Worm (Caenorhabditis elegans) whole organism, L2 larva: ENCODE results near the gene frm-3.

Experiments
- C34F6.9 ChIP-seq: fragments of 150-350 bp; optimal IDR thresholded peaks from 2 replicates; lab custom pipeline; 2014; ENCODE audit warnings: missing biosample characterization, missing genetic modification characterization
- F13H6.1 ChIP-seq: sonication (generic microtip); optimal IDR thresholded peaks from 2 replicates; lab custom pipeline; 2016; ENCODE audit warnings: missing genetic modification characterization, missing compliant biosample characterization
- R02D3.7 ChIP-seq: fragments of 150-350 bp; optimal IDR thresholded peaks from 2 replicates; lab custom pipeline; 2014; ENCODE audit warnings: missing biosample characterization, missing genetic modification characterization
- ZK546.5 ChIP-seq: sonication (generic microtip); optimal IDR thresholded peaks from 2 replicates; lab custom pipeline; 2017; ENCODE audit warnings: missing biosample characterization, missing genetic modification characterization
- aly-2 ChIP-seq: fragments of 150-350 bp; optimal IDR thresholded peaks from 2 replicates; lab custom pipeline; 2014; ENCODE audit warnings: missing biosample characterization, missing genetic modification characterization
- ceh-16 ChIP-seq: fragments of 150-350 bp; optimal IDR thresholded peaks from 2 replicates; lab custom pipeline; 2014; ENCODE audit warnings: missing biosample characterization, missing genetic modification characterization
- ceh-82 ChIP-seq: fragments of 150-350 bp; optimal IDR thresholded peaks from 2 replicates; lab custom pipeline; 2014; ENCODE audit warnings: missing biosample characterization, missing genetic modification characterization
- crh-2 ChIP-seq: sonication (generic microtip); optimal IDR thresholded peaks from 2 replicates; lab custom pipeline; 2017; ENCODE audit warnings: missing biosample characterization, missing genetic modification characterization
- dmd-4 ChIP-seq: sonication (generic microtip); optimal IDR thresholded peaks from 2 replicates; lab custom pipeline; 2017; ENCODE audit warnings: missing biosample characterization, missing genetic modification characterization
- elt-3 ChIP-seq: sonication (generic microtip); optimal IDR thresholded peaks from 2 replicates; lab custom pipeline; 2017; ENCODE audit warnings: missing biosample characterization, missing genetic modification characterization
- fos-1 ChIP-seq: fragments of 150-350 bp; optimal IDR thresholded peaks from 2 replicates; lab custom pipeline; 2014; ENCODE audit warnings: missing biosample characterization, missing genetic modification characterization
- gmeb-1 ChIP-seq: fragments of 150-350 bp; optimal IDR thresholded peaks from 2 replicates; lab custom pipeline; 2014; ENCODE audit warnings: missing biosample characterization, missing genetic modification characterization
- lin-11 ChIP-seq: fragments of 150-350 bp; sonication (generic microtip); optimal IDR thresholded peaks from 2 replicates; lab custom pipeline; 2014; ENCODE audit warnings: missing biosample characterization, missing genetic modification characterization, inconsistent platforms, mixed read lengths
- lin-13 ChIP-seq: fragments of 150-350 bp; optimal IDR thresholded peaks from 2 replicates; lab custom pipeline; 2014; ENCODE audit warnings: missing biosample characterization, missing genetic modification reagents, missing genetic modification characterization
- lin-39 ChIP-seq: fragments of 150-350 bp; optimal IDR thresholded peaks from 2 replicates; lab custom pipeline; 2014; ENCODE audit warnings: missing biosample characterization, missing genetic modification reagents, missing genetic modification characterization
- mab-5 ChIP-seq: fragments of 150-350 bp; optimal IDR thresholded peaks from 2 replicates; lab custom pipeline; 2014; ENCODE audit warnings: missing biosample characterization, missing genetic modification characterization
- mbf-1 ChIP-seq: sonication (generic microtip); optimal IDR thresholded peaks from 2 replicates; lab custom pipeline; 2017; ENCODE audit warnings: missing biosample characterization, missing genetic modification characterization
- mdl-1 ChIP-seq, 2 experiments: fragments of 150-350 bp in 1 of 2; sonication (generic microtip) in 1 of 2; optimal IDR thresholded peaks; 2 replicates each; lab custom pipeline; 2017; ENCODE audit warnings: missing biosample characterization in 2 of 2, missing genetic modification characterization in 2 of 2
- nhr-10 ChIP-seq: sonication (generic microtip); optimal IDR thresholded peaks from 2 replicates; lab custom pipeline; 2017; ENCODE audit warnings: missing biosample characterization, missing genetic modification characterization
- nhr-11 ChIP-seq: fragments of 150-350 bp; optimal IDR thresholded peaks from 2 replicates; lab custom pipeline; 2014; ENCODE audit warnings: missing biosample characterization, missing genetic modification characterization
- nhr-129 ChIP-seq: fragments of 150-350 bp; optimal IDR thresholded peaks from 2 replicates; lab custom pipeline; 2014; ENCODE audit warnings: missing biosample characterization, missing genetic modification characterization
- nhr-23 ChIP-seq: fragments of 150-350 bp; optimal IDR thresholded peaks from 2 replicates; lab custom pipeline; 2014; ENCODE audit warnings: missing biosample characterization, missing genetic modification reagents, missing genetic modification characterization
- nhr-237 ChIP-seq: fragments of 150-350 bp; optimal IDR thresholded peaks from 2 replicates; lab custom pipeline; 2014; ENCODE audit warnings: missing biosample characterization, missing genetic modification characterization
- nhr-25 ChIP-seq: fragments of 150-350 bp; sonication (generic microtip); optimal IDR thresholded peaks from 3 replicates; lab custom pipeline; 2014; ENCODE audit warnings: missing biosample characterization, missing genetic modification characterization
- nhr-6 ChIP-seq: fragments of 150-350 bp; optimal IDR thresholded peaks from 2 replicates; lab custom pipeline; 2014; ENCODE audit warnings: missing biosample characterization, missing genetic modification characterization
- nhr-77 ChIP-seq: fragments of 150-350 bp; optimal IDR thresholded peaks from 2 replicates; lab custom pipeline; 2014; ENCODE audit warnings: missing biosample characterization, missing genetic modification characterization
- peb-1 ChIP-seq: fragments of 150-350 bp; optimal IDR thresholded peaks from 2 replicates; lab custom pipeline; 2014; ENCODE audit warnings: missing biosample characterization, missing genetic modification characterization
- sma-9 ChIP-seq, 2 experiments: fragments of 150-350 bp in 1 of 2; sonication (generic microtip) in 1 of 2; optimal IDR thresholded peaks; 2 replicates each; lab custom pipeline; 2014 to 2016; ENCODE audit warnings: missing genetic modification characterization in 2 of 2, mild to moderate bottlenecking in 1 of 2, missing biosample characterization in 1 of 2, missing compliant biosample characterization in 1 of 2, missing genetic modification reagents in 1 of 2, moderate library complexity in 1 of 2
- snpc-4 ChIP-seq: fragments of 150-350 bp; optimal IDR thresholded peaks from 2 replicates; lab custom pipeline; 2014; ENCODE audit warnings: missing biosample characterization, missing genetic modification characterization
- unc-39 ChIP-seq: fragments of 150-350 bp; optimal IDR thresholded peaks from 2 replicates; lab custom pipeline; 2014; ENCODE audit warnings: missing biosample characterization, missing genetic modification characterization
- unc-62 ChIP-seq: fragments of 150-350 bp; optimal IDR thresholded peaks from 2 replicates; lab custom pipeline; 2014; ENCODE audit warnings: missing biosample characterization, missing genetic modification reagents, missing genetic modification characterization
- zag-1 ChIP-seq: fragments of 150-350 bp; optimal IDR thresholded peaks from 2 replicates; lab custom pipeline; 2014; ENCODE audit warnings: missing biosample characterization, missing genetic modification characterization
- ztf-1 ChIP-seq: fragments of 200-800 bp; sonication (Bioruptor generic); conservative IDR thresholded peaks from 2 replicates; pipeline ENCODE4 v1.3.6; 2022; ENCODE audit warnings: missing genetic modification characterization, missing compliant biosample characterization

The frm-3 gene

DNA sequence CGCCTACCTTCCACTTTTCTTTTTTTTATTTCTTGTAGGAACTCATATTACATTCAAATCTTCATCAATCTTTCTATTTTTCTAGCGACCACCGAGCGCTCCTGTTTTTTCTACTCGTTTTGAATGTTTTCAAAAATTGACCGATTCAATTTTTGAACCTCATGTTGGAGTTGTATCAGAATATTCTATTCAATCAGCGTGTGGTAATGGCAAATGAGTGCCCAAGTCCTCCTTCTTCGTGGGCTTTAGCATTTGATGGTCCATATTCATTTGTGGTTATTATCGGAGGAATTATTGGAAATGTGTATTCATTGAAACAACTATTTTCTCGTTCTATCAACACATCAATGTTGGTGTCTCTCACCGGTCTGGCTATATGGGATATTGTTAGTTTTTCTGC lies 45.1 kb downstream of the frm-3 start, which contains the start of gene F52D10.4:
Gene F52D10.4, plus strand, starts transcription at position 84 of the 400 bp plus-strand sequence.
- no peak for TF ChIP-seq mdl-1 (tag; optimal IDR thresholded peaks at IDR 0.05; lab: Kevin White, UChicago)
- no peak for TF ChIP-seq nhr-237 (tag; lab: Kevin White, UChicago)
- no peak for TF ChIP-seq sma-9 (GFP tag; optimal IDR thresholded peaks at IDR 0.05; lab: Kevin White, UChicago)
- no peak for TF ChIP-seq sma-9 (tag; optimal IDR thresholded peaks at IDR 0.05; lab: Kevin White, UChicago)
- TF ChIP-seq ZK546.5 (tag; lab: Kevin White, UChicago) = no peak
- TF ChIP-seq, all 48 proteins: peak for 0

DNA sequence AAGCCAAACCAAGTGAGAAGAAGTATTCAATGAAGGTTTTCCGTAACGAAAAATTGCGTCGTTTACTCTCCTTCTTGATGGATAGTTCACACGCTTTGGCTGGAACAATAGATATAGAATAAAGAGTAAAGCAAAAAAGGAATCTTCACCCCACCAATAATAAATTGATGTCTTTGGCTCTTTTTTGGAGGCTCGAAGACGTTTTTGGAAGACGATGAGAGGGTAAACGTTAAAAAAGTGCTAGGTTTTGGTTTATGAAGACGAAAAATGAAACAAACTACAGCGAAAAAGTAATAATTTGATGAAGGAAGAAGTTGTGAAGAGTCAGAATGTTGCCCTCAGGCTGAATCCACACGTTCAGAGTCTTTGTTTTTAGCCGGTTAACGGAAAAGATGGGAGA lies 49.7 kb downstream of the frm-3 start, which contains the start of gene sto-3:
Gene sto-3, minus strand, starts transcription at position 101 of the 400 bp plus-strand sequence.
- no peak for TF ChIP-seq nhr-23 (tag; lab: Kevin White, UChicago)
- TF ChIP-seq ceh-16 (tag; lab: Kevin White, UChicago) = no peak
- no peak for TF ChIP-seq unc-39 (tag; lab: Kevin White, UChicago)
- TF ChIP-seq sma-9 (GFP tag; optimal IDR thresholded peaks at IDR 0.05; lab: Kevin White, UChicago) = no peak
- no peak for TF ChIP-seq sma-9 (tag; optimal IDR thresholded peaks at IDR 0.05; lab: Kevin White, UChicago)
- no peak for TF ChIP-seq lin-13 (GFP tag; lab: Kevin White, UChicago)
- TF ChIP-seq lin-11 = no peak
- TF ChIP-seq gmeb-1 (tag; lab: Kevin White, UChicago) = no peak
- no peak for TF ChIP-seq nhr-11
- no peak for TF ChIP-seq mbf-1 (tag; lab: Kevin White, UChicago)
- TF ChIP-seq nhr-6 (tag; lab: Kevin White, UChicago) = no peak
- no peak for TF ChIP-seq unc-62 (GFP tag; lab: Kevin White, UChicago)
- TF ChIP-seq nhr-237 (tag; lab: Kevin White, UChicago) = no peak
- no peak for TF ChIP-seq nhr-10 (tag; lab: Kevin White, UChicago)
- TF ChIP-seq zag-1 = no peak
- TF ChIP-seq C34F6.9 (tag; lab: Kevin White, UChicago) = no peak
- no peak for TF ChIP-seq mab-5
- no peak for TF ChIP-seq nhr-129 (tag; lab: Kevin White, UChicago)
- no peak for TF ChIP-seq nhr-77 (tag; lab: Kevin White, UChicago)
- TF ChIP-seq R02D3.7 (tag; lab: Kevin White, UChicago) = no peak

DNA sequence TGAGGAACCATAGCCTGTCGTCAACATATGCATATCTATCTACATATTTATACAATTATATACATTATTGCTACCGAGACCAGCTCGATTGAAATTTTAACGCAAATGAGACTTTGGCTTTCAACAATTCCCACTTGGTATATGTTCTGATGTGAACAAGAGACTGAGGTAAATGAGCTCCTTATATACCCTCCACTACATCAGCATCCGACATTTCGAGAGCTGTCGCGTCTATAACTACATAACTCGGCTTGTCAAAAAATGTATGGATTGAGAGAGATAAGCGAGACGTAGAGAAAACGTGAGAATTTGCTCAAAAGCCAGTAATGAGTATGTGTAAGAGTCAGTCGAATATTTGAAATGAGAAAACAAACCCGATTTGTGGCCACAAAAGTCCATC lies 51.1 kb downstream of the frm-3 start:
- TF ChIP-seq mdl-1 (tag; optimal IDR thresholded peaks at IDR 0.05; lab: Kevin White, UChicago) (no peak), snpc-4 (tag; lab: Kevin White, UChicago) (peak; percentile 79)

DNA sequence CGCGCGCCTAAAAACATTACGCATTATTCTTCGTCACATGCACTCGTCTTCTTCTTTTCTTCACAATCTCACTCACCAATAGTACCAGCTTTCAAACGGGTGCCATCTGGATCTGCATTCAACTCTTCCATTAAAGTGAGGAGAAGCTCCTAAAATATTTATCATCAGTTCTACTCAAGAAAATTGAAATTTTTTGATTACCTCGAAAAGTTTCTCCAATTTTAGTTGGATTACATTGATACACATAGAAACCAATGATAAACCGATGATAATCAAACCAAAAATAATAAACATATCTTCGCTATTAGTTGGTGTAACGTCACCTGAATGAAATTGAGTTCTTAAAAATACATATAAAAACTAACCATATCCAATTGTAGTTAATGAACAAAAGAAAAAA lies 52.3 kb downstream of the frm-3 start:
- TF ChIP-seq lin-11 (no peak), ceh-16 (tag; lab: Kevin White, UChicago) (no peak), F13H6.1 (tag; lab: Kevin White, UChicago) (no peak), gmeb-1 (tag; lab: Kevin White, UChicago) (no peak), nhr-11 (no peak), mdl-1 (tag; optimal IDR thresholded peaks at IDR 0.05; lab: Kevin White, UChicago) (no peak), aly-2 (tag; lab: Kevin White, UChicago) (no peak)

DNA sequence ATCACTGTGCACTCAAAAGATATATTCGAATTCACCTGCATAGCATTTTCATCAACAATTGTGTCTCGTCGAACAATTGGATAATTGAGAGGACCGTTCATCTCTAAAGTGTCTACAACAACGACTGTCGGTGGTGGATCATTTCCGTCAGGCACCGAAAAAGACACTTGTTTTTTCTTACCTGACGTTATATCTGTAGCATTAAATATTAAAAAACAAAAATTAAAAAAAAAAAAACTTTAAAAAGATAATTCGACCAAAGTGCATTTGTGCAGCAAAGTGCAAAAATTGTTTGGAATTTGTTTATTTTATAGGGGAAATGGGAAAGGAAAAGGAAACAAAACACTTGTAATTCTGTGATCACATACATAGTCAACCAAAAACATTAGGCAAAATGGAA lies 54.7 kb downstream of the frm-3 start, which contains the start of gene twk-44:
Gene twk-44, minus strand, starts transcription at position 101 of the 400 bp plus-strand sequence.
- TF ChIP-seq crh-2 (tag; lab: Kevin White, UChicago) (no peak), zag-1 (no peak), dmd-4 (tag; lab: Kevin White, UChicago) (no peak), ceh-82 (tag; lab: Kevin White, UChicago) (no peak), nhr-10 (tag; lab: Kevin White, UChicago) (no peak), unc-62 (GFP tag; lab: Kevin White, UChicago) (no peak), elt-3 (no peak), fos-1 (tag; lab: Kevin White, UChicago) (no peak), nhr-25 (tag; lab: Kevin White, UChicago) (no peak), lin-13 (GFP tag; lab: Kevin White, UChicago) (no peak), nhr-23 (tag; lab: Kevin White, UChicago) (no peak), ztf-1 (GFP tag; lab: Robert Waterston, UW) (no peak), mbf-1 (tag; lab: Kevin White, UChicago) (no peak), ZK546.5 (tag; lab: Kevin White, UChicago) (no peak), ceh-16 (tag; lab: Kevin White, UChicago) (no peak), lin-39 (tag; lab: Kevin White, UChicago) (no peak), peb-1 (no peak)
